Worm (Caenorhabditis elegans) whole organism, L4 larva: Measurements from ENCODE around the gene fbxa-32.

Experiments
- F10B5.3 ChIP-seq: sonication (generic microtip); optimal IDR thresholded peaks from 2 replicates; lab custom pipeline; 2016; ENCODE audit warnings: mild to moderate bottlenecking, missing genetic modification characterization, missing compliant biosample characterization
- F26F4.8 ChIP-seq: fragments of 200-800 bp; sonication (Bioruptor generic); conservative IDR thresholded peaks from 2 replicates; pipeline ENCODE4 v1.3.6; 2022; ENCODE audit warnings: missing genetic modification characterization, missing compliant biosample characterization
- F37D6.2 ChIP-seq: sonication (generic microtip); optimal IDR thresholded peaks from 2 replicates; lab custom pipeline; 2016; ENCODE audit warnings: mild to moderate bottlenecking, missing genetic modification characterization, missing compliant biosample characterization
- F44E2.7 ChIP-seq: fragments of 200-800 bp; sonication (Bioruptor generic); IDR thresholded peaks from 2 replicates; pipeline ENCODE4 v2.1.2; 2022; ENCODE audit warnings: missing genetic modification characterization, missing compliant biosample characterization
- R02D3.7 ChIP-seq: fragments of 150-350 bp; sonication (generic microtip); optimal IDR thresholded peaks from 3 replicates; lab custom pipeline; 2014; ENCODE audit warnings: missing biosample characterization, missing genetic modification characterization
- T20F7.1 ChIP-seq: fragments of 200-800 bp; sonication (Bioruptor generic); optimal IDR thresholded peaks from 2 replicates; lab custom pipeline; 2018; ENCODE audit warnings: mild to moderate bottlenecking, missing genetic modification characterization, missing compliant biosample characterization
- aha-1 ChIP-seq: fragments of 150-350 bp; peaks from one replicate; lab custom pipeline; 2014; ENCODE audit warnings: missing biosample characterization, missing genetic modification characterization
- aly-2 ChIP-seq: sonication (generic microtip); optimal IDR thresholded peaks from 2 replicates; lab custom pipeline; 2018; ENCODE audit warnings: missing biosample characterization, missing genetic modification characterization
- ama-1 ChIP-seq: fragments of 150-350 bp; optimal IDR thresholded peaks from 2 replicates; lab custom pipeline; 2014; ENCODE audit warnings: inconsistent platforms, mixed read lengths
- attf-4 ChIP-seq: sonication (generic microtip); optimal IDR thresholded peaks from 3 replicates; lab custom pipeline; 2017; ENCODE audit warnings: missing biosample characterization, missing genetic modification characterization
- ceh-20 ChIP-seq: fragments of 200-800 bp; sonication (Bioruptor generic); IDR thresholded peaks from 2 replicates; pipeline ENCODE4 v1.3.6; 2022; ENCODE audit warnings: missing genetic modification reagents, missing genetic modification characterization, missing compliant biosample characterization
- ceh-32 ChIP-seq: sonication (generic microtip); optimal IDR thresholded peaks from 2 replicates; lab custom pipeline; 2016; ENCODE audit warnings: mild to moderate bottlenecking, missing genetic modification characterization, missing compliant biosample characterization; ENCODE audit not compliant: poor library complexity
- ces-1 ChIP-seq: fragments of 150-350 bp; sonication (generic microtip); optimal IDR thresholded peaks from 4 replicates; lab custom pipeline; 2014; ENCODE audit warnings: missing biosample characterization, missing genetic modification reagents, missing genetic modification characterization
- daf-12 ChIP-seq: fragments of 150-350 bp; optimal IDR thresholded peaks from 2 replicates; lab custom pipeline; 2014; ENCODE audit warnings: missing biosample characterization, missing genetic modification reagents, missing genetic modification characterization
- daf-8 ChIP-seq: fragments of 200-800 bp; sonication (Bioruptor generic); IDR thresholded peaks from 2 replicates; pipeline ENCODE4 v1.3.6; 2022; ENCODE audit warnings: missing genetic modification characterization, missing compliant biosample characterization
- dpl-1 ChIP-seq: fragments of 150-350 bp; optimal IDR thresholded peaks from 2 replicates; lab custom pipeline; 2014; ENCODE audit warnings: missing biosample characterization, missing genetic modification reagents, missing genetic modification characterization
- duxl-1 ChIP-seq: sonication (generic microtip); optimal IDR thresholded peaks from 2 replicates; lab custom pipeline; 2016; ENCODE audit warnings: mild to moderate bottlenecking, missing genetic modification characterization, moderate library complexity, missing compliant biosample characterization; ENCODE audit not compliant: poor library complexity
- dve-1 ChIP-seq: sonication (generic microtip); optimal IDR thresholded peaks from 2 replicates; lab custom pipeline; 2017; ENCODE audit warnings: antibody characterized with exemption, mild to moderate bottlenecking, missing genetic modification characterization, missing compliant biosample characterization; ENCODE audit not compliant: insufficient read depth
- egl-43 ChIP-seq: fragments of 200-800 bp; sonication (Bioruptor generic); IDR thresholded peaks from 2 replicates; pipeline ENCODE4 v1.3.6; 2022; ENCODE audit warnings: missing genetic modification reagents, missing genetic modification characterization, missing compliant biosample characterization
- gei-8 ChIP-seq: fragments of 200-800 bp; sonication (Bioruptor generic); optimal IDR thresholded peaks from 2 replicates; lab custom pipeline; 2018; ENCODE audit warnings: mild to moderate bottlenecking, missing genetic modification characterization, missing compliant biosample characterization
- hif-1 ChIP-seq, 2 experiments: sonication (generic microtip); optimal IDR thresholded peaks; 2 replicates each; lab custom pipeline; 2016 to 2017; ENCODE audit warnings: missing compliant biosample characterization in 2 of 2, missing genetic modification characterization in 2 of 2, missing genetic modification reagents in 2 of 2, missing genotype in 2 of 2, mild to moderate bottlenecking in 1 of 2
- hlh-11 ChIP-seq: fragments of 200-800 bp; sonication (Bioruptor generic); optimal IDR thresholded peaks from 2 replicates; lab custom pipeline; 2018; ENCODE audit warnings: mild to moderate bottlenecking, missing genetic modification characterization, missing compliant biosample characterization
- hlh-30 ChIP-seq: sonication (generic microtip); optimal IDR thresholded peaks from 2 replicates; lab custom pipeline; 2017; ENCODE audit warnings: antibody characterized with exemption, mild to moderate bottlenecking, missing genetic modification characterization, missing compliant biosample characterization; ENCODE audit not compliant: insufficient read depth
- hmg-1.1 ChIP-seq: fragments of 200-800 bp; sonication (Bioruptor generic); IDR thresholded peaks from 2 replicates; pipeline ENCODE4 v1.3.6; 2022; ENCODE audit warnings: missing genetic modification reagents, missing genetic modification characterization, missing compliant biosample characterization
- jun-1 ChIP-seq: fragments of 150-350 bp; optimal IDR thresholded peaks from 2 replicates; lab custom pipeline; 2014; ENCODE audit warnings: missing biosample characterization, missing genetic modification reagents, missing genetic modification characterization
- lim-7 ChIP-seq: fragments of 200-800 bp; sonication (Bioruptor generic); IDR thresholded peaks from 2 replicates; pipeline ENCODE4 v1.3.6; 2022; ENCODE audit warnings: missing genetic modification characterization, missing compliant biosample characterization
- lin-13 ChIP-seq: fragments of 150-350 bp; optimal IDR thresholded peaks from 2 replicates; lab custom pipeline; 2014; ENCODE audit warnings: missing biosample characterization, missing genetic modification reagents, missing genetic modification characterization
- lin-29 ChIP-seq: fragments of 200-800 bp; sonication (Bioruptor generic); IDR thresholded peaks from 2 replicates; pipeline ENCODE4 v1.3.6; 2022; ENCODE audit warnings: missing genetic modification reagents, missing genetic modification characterization, missing compliant biosample characterization
- lin-38 ChIP-seq: fragments of 200-800 bp; sonication (Bioruptor generic); IDR thresholded peaks from 2 replicates; pipeline ENCODE4 v1.3.6; 2022; ENCODE audit warnings: missing genetic modification reagents, missing genetic modification characterization, missing compliant biosample characterization
- lsy-2 ChIP-seq, 2 experiments: fragments of 150-350 bp in 1 of 2; sonication (generic microtip) in 1 of 2; optimal IDR thresholded peaks; 2 replicates each; lab custom pipeline; 2014 to 2017; ENCODE audit warnings: missing biosample characterization in 2 of 2, missing genetic modification characterization in 2 of 2
- madf-5 ChIP-seq, 2 experiments: fragments of 200-800 bp; sonication (Bioruptor generic); IDR thresholded peaks; 2 replicates each; pipeline ENCODE4 v1.3.6; 2022; ENCODE audit warnings: missing compliant biosample characterization in 2 of 2, missing genetic modification characterization in 2 of 2
- madf-9 ChIP-seq: fragments of 200-800 bp; sonication (Bioruptor generic); conservative IDR thresholded peaks from 2 replicates; pipeline ENCODE4 v1.3.6; 2022; ENCODE audit warnings: missing genetic modification reagents, missing genetic modification characterization, missing compliant biosample characterization
- mep-1 ChIP-seq: fragments of 150-350 bp; sonication (generic microtip); optimal IDR thresholded peaks from 3 replicates; lab custom pipeline; 2014; ENCODE audit warnings: missing biosample characterization, missing genetic modification characterization
- mes-2 ChIP-seq: sonication (generic microtip); optimal IDR thresholded peaks from 2 replicates; lab custom pipeline; 2016; ENCODE audit warnings: missing genotype, mild to moderate bottlenecking, missing genetic modification characterization, missing compliant biosample characterization; ENCODE audit not compliant: poor library complexity, severe bottlenecking
- nhr-102 ChIP-seq: sonication (generic microtip); optimal IDR thresholded peaks from 2 replicates; lab custom pipeline; 2016; ENCODE audit warnings: mild to moderate bottlenecking, missing genetic modification characterization, moderate library complexity, missing compliant biosample characterization
- nhr-48 ChIP-seq: sonication (generic microtip); optimal IDR thresholded peaks from 2 replicates; lab custom pipeline; 2016; ENCODE audit warnings: mild to moderate bottlenecking, missing genetic modification characterization, missing compliant biosample characterization
- nhr-76 ChIP-seq: fragments of 150-350 bp; optimal IDR thresholded peaks from 2 replicates; lab custom pipeline; 2014; ENCODE audit warnings: missing biosample characterization, missing genetic modification characterization
- nhr-77 ChIP-seq: fragments of 150-350 bp; optimal IDR thresholded peaks from 2 replicates; lab custom pipeline; 2014; ENCODE audit warnings: missing biosample characterization, missing genetic modification characterization
- pha-4 ChIP-seq, 2 experiments: fragments of 150-350 bp in 1 of 2; fragments of 200-800 bp in 1 of 2; sonication (Bioruptor generic) in 1 of 2; IDR thresholded peaks in 1 of 2; optimal IDR thresholded peaks in 1 of 2; 2 replicates each; pipeline versions ENCODE4 v1.3.6 to Lab custom; 2014 to 2022; ENCODE audit warnings: missing genetic modification characterization in 2 of 2, missing genetic modification reagents in 2 of 2, missing biosample characterization in 1 of 2, missing compliant biosample characterization in 1 of 2
- pqm-1 ChIP-seq: sonication (generic microtip); optimal IDR thresholded peaks from 2 replicates; lab custom pipeline; 2017; ENCODE audit warnings: missing biosample characterization, missing genetic modification characterization
- rbr-2 ChIP-seq: sonication (generic microtip); optimal IDR thresholded peaks from 2 replicates; lab custom pipeline; 2016; ENCODE audit warnings: missing genotype, missing genetic modification characterization, missing compliant biosample characterization
- saeg-2 ChIP-seq: fragments of 200-800 bp; sonication (Bioruptor generic); IDR thresholded peaks from 2 replicates; pipeline ENCODE4 v1.3.6; 2022; ENCODE audit warnings: missing genetic modification reagents, missing genetic modification characterization, missing compliant biosample characterization
- set-16 ChIP-seq: fragments of 200-800 bp; sonication (Bioruptor generic); IDR thresholded peaks from 2 replicates; pipeline ENCODE4 v1.3.6; 2022; ENCODE audit warnings: missing genetic modification reagents, missing genetic modification characterization, missing compliant biosample characterization
- snpc-1.2 ChIP-seq: fragments of 200-800 bp; sonication (Bioruptor generic); IDR thresholded peaks from 2 replicates; pipeline ENCODE4 v1.3.6; 2022; ENCODE audit warnings: missing genetic modification reagents, missing genetic modification characterization, missing compliant biosample characterization
- spr-1 ChIP-seq: sonication (generic microtip); optimal IDR thresholded peaks from 2 replicates; lab custom pipeline; 2016; ENCODE audit warnings: mild to moderate bottlenecking, missing genetic modification characterization, missing compliant biosample characterization
- tag-97 ChIP-seq: fragments of 200-800 bp; sonication (Bioruptor generic); IDR thresholded peaks from 2 replicates; pipeline ENCODE4 v1.3.6; 2022; ENCODE audit warnings: missing genetic modification characterization, missing compliant biosample characterization
- unc-130 ChIP-seq: sonication (generic microtip); optimal IDR thresholded peaks from 2 replicates; lab custom pipeline; 2016; ENCODE audit warnings: missing genetic modification reagents, missing genetic modification characterization, missing compliant biosample characterization
- zag-1 ChIP-seq: fragments of 150-350 bp; optimal IDR thresholded peaks from 2 replicates; lab custom pipeline; 2014; ENCODE audit warnings: missing biosample characterization, missing genetic modification characterization
- zip-11 ChIP-seq: fragments of 200-800 bp; sonication (Bioruptor generic); IDR thresholded peaks from 2 replicates; pipeline ENCODE4 v1.3.6; 2022; ENCODE audit warnings: missing genetic modification characterization, missing compliant biosample characterization

fbxa-32 gene

DNA sequence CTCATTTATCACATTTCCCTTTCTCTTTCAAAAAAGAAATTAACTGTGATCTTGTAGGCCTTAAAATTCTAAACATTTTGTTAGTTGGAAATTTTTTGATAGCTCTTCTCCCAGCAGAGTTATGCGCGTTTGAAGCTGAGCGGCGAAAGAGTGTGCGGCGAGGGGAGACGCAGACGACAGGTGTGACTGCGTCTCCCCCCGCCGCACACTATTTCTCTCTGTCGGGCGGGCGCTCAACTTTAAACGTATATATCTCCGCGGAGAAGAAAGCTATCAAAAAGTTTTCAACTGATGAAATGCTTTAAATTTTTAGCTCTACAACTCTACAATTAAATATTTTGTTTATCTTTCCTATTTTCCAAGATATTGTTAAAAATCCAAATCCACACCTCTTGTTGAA lies 50.1 kb downstream of the fbxa-32 start:
- TF ChIP-seq tag-97 (GFP tag; lab: Robert Waterston, UW) (no peak), aha-1 (peak; percentile 64), ceh-20 (GFP tag; lab: Robert Waterston, UW) (no peak), lin-38 (peak; percentile 13)
- TF ChIP-seq, all 104 proteins: peak for 2

ce11 chrIII:1218221-1218620 lies 50.8 kb downstream of the fbxa-32 start:
- TF ChIP-seq attf-4, result no peak
- peak in 1 of 2 experiments; percentile 2 for TF ChIP-seq lsy-2 (tag; optimal IDR thresholded peaks at IDR 0.05; lab: Kevin White, UChicago)
- TF ChIP-seq egl-43 (GFP tag; lab: Robert Waterston, UW), result peak; percentile 71; the same call in 1 of the 2 replicates
- no peak for TF ChIP-seq F37D6.2 (tag; lab: Kevin White, UChicago)
- TF ChIP-seq daf-12 (tag; lab: Kevin White, UChicago), result no peak
- no peak for TF ChIP-seq ces-1 (GFP tag; lab: Kevin White, UChicago)
- TF ChIP-seq hlh-11 (tag; lab: Kevin White, UChicago), result peak; percentile 13
- peak in 1 of 2 experiments; percentile 22 for TF ChIP-seq hif-1 (tag; optimal IDR thresholded peaks at IDR 0.05; lab: Kevin White, UChicago)
- TF ChIP-seq saeg-2, result no peak
- no peak for TF ChIP-seq F26F4.8 (GFP tag; lab: Robert Waterston, UW)
- no peak for TF ChIP-seq nhr-48 (tag; lab: Kevin White, UChicago)
- TF ChIP-seq nhr-102 (tag; lab: Kevin White, UChicago), result peak; percentile 26
- TF ChIP-seq ceh-32 (tag; lab: Kevin White, UChicago), result no peak
- no peak for TF ChIP-seq R02D3.7 (tag; lab: Kevin White, UChicago)
- peak; percentile 44; the same call in 1 of the 2 replicates for TF ChIP-seq snpc-1.2 (GFP tag; lab: Robert Waterston, UW)
- no peak for TF ChIP-seq hmg-1.1
- no peak for TF ChIP-seq T20F7.1 (GFP tag; lab: Kevin White, UChicago)
- peak; percentile 31 for TF ChIP-seq mep-1 (tag; lab: Kevin White, UChicago)
- TF ChIP-seq dpl-1, result no peak
- TF ChIP-seq lin-29 (GFP tag; lab: Robert Waterston, UW), result no peak
- no peak for TF ChIP-seq madf-9 (GFP tag; lab: Robert Waterston, UW)
- 0 out of 2 replicates have a peak, but pooled peaks have one; percentile 38 for TF ChIP-seq zip-11
- TF ChIP-seq lin-38, result peak; percentile 65
- TF ChIP-seq jun-1, result no peak
- TF ChIP-seq duxl-1, result no peak
- peak; percentile 72 for TF ChIP-seq mes-2
- no peak for TF ChIP-seq spr-1 (tag; lab: Kevin White, UChicago)
- peak; percentile 34; the same call in 1 of the 2 replicates for TF ChIP-seq pha-4 (GFP tag; IDR thresholded peaks at IDR 0.05; lab: Robert Waterston, UW)
- no peak for TF ChIP-seq pha-4 (tag; optimal IDR thresholded peaks at IDR 0.05; lab: Kevin White, UChicago)
- TF ChIP-seq lim-7 (GFP tag; lab: Robert Waterston, UW), result peak; percentile 68; the same call in 1 of the 2 replicates
- no peak for TF ChIP-seq nhr-77 (tag; lab: Kevin White, UChicago)
- no peak for TF ChIP-seq zag-1 (tag; lab: Kevin White, UChicago)
- no peak for TF ChIP-seq aly-2
- TF ChIP-seq nhr-76, result no peak
- TF ChIP-seq gei-8 (GFP tag; lab: Kevin White, UChicago), result no peak
- TF ChIP-seq madf-5 (GFP tag; IDR thresholded peaks at IDR 0.05; lab: Robert Waterston, UW), result no peak
- TF ChIP-seq daf-8 (GFP tag; lab: Robert Waterston, UW), result no peak
- TF ChIP-seq ama-1, result no peak
- peak; percentile 3 for TF ChIP-seq dve-1 (tag; lab: Kevin White, UChicago)
- TF ChIP-seq rbr-2, result peak; percentile 38
- no peak for TF ChIP-seq hlh-30 (tag; lab: Kevin White, UChicago)
- peak; percentile 24 for TF ChIP-seq unc-130 (GFP tag; lab: Kevin White, UChicago)
- no peak for TF ChIP-seq F10B5.3 (tag; lab: Kevin White, UChicago)
- TF ChIP-seq lin-13, result peak; percentile 55
- peak; percentile 85 for TF ChIP-seq aha-1
- TF ChIP-seq pqm-1, result no peak
- peak; percentile 66 for TF ChIP-seq set-16 (GFP tag; lab: Robert Waterston, UW)
- no peak for TF ChIP-seq F44E2.7 (GFP tag; lab: Robert Waterston, UW)
